Fruit fly (Drosophila melanogaster) whole organism, embryonic: ENCODE measurements around the gene CG10431.

Experiments
- Adf1 ChIP-seq: fragments of 200-800 bp; sonication (Bioruptor generic); IDR thresholded peaks from 2 replicates; pipeline ENCODE4 v1.3.6; 2022; ENCODE audit warnings: missing biosample characterization, missing genetic modification characterization
- B-H2 ChIP-seq: fragments of 200-800 bp; sonication (Bioruptor generic); optimal IDR thresholded peaks from 2 replicates; lab custom pipeline; 2018; ENCODE audit warnings: missing biosample characterization, mild to moderate bottlenecking, missing genetic modification characterization
- Bgb ChIP-seq: fragments of 200-800 bp; sonication (Bioruptor generic); IDR thresholded peaks from 2 replicates; pipeline ENCODE4 v1.3.6; 2022; ENCODE audit warnings: missing biosample characterization, missing genetic modification characterization; ENCODE audit not compliant: partially characterized antibody
- Blimp-1 ChIP-seq: fragments of 200-800 bp; sonication (Bioruptor generic); optimal IDR thresholded peaks from 3 replicates; lab custom pipeline; 2018; ENCODE audit warnings: missing biosample characterization, missing genetic modification characterization, mild to moderate bottlenecking, moderate library complexity, missing genetic modification reagents
- CG11247 ChIP-seq: fragments of 200-800 bp; sonication (Bioruptor generic); IDR thresholded peaks from 2 replicates; pipeline ENCODE4 v1.3.6; 2022; ENCODE audit warnings: missing biosample characterization, missing genetic modification characterization
- CG11456 ChIP-seq: fragments of 200-800 bp; sonication (Bioruptor generic); IDR thresholded peaks from 3 replicates; pipeline ENCODE4 v1.3.6; 2022; ENCODE audit warnings: missing biosample characterization, missing genetic modification characterization
- CG12744 ChIP-seq: fragments of 200-800 bp; sonication (Bioruptor generic); optimal IDR thresholded peaks from 2 replicates; lab custom pipeline; 2016; ENCODE audit warnings: missing biosample characterization, missing genetic modification characterization
- CG12769 ChIP-seq: fragments of 200-800 bp; sonication (Bioruptor generic); optimal IDR thresholded peaks from 2 replicates; lab custom pipeline; 2019; ENCODE audit warnings: missing biosample characterization, mild to moderate bottlenecking, missing genetic modification characterization, moderate library complexity
- CG14860 ChIP-seq: fragments of 200-800 bp; sonication (Bioruptor generic); IDR thresholded peaks from 3 replicates; pipeline ENCODE4 v1.3.6; 2022; ENCODE audit warnings: missing biosample characterization, missing genetic modification characterization; ENCODE audit not compliant: partially characterized antibody
- CG15073 ChIP-seq: fragments of 200-800 bp; sonication (Bioruptor generic); optimal IDR thresholded peaks from 2 replicates; lab custom pipeline; 2016; ENCODE audit warnings: missing biosample characterization, missing genetic modification characterization
- CG1603 ChIP-seq: fragments of 200-800 bp; sonication (Bioruptor generic); optimal IDR thresholded peaks from 2 replicates; lab custom pipeline; 2019; ENCODE audit warnings: missing biosample characterization, mild to moderate bottlenecking, missing genetic modification characterization, moderate library complexity
- CG17328 ChIP-seq: fragments of 200-800 bp; sonication (Bioruptor generic); IDR thresholded peaks from 2 replicates; pipeline ENCODE4 v1.3.6; 2022; ENCODE audit warnings: missing biosample characterization, missing genetic modification characterization
- CG17359 ChIP-seq: fragments of 200-800 bp; sonication (Bioruptor generic); optimal IDR thresholded peaks from 3 replicates; lab custom pipeline; 2018; ENCODE audit warnings: missing biosample characterization, mild to moderate bottlenecking, missing genetic modification characterization, moderate library complexity
- CG17568 ChIP-seq: fragments of 200-800 bp; sonication (Bioruptor generic); optimal IDR thresholded peaks from 2 replicates; lab custom pipeline; 2018; ENCODE audit warnings: missing biosample characterization, mild to moderate bottlenecking, missing genetic modification characterization, moderate library complexity
- CG30431 ChIP-seq: fragments of 200-800 bp; sonication (Bioruptor generic); optimal IDR thresholded peaks from 2 replicates; lab custom pipeline; 2017; ENCODE audit warnings: missing biosample characterization, missing genetic modification characterization
- CG3163 ChIP-seq: fragments of 200-800 bp; sonication (Bioruptor generic); optimal IDR thresholded peaks from 3 replicates; lab custom pipeline; 2016; ENCODE audit warnings: missing biosample characterization, missing genetic modification characterization
- CG32532 ChIP-seq: fragments of 200-800 bp; sonication (Bioruptor generic); IDR thresholded peaks from 2 replicates; pipeline ENCODE4 v1.3.6; 2022; ENCODE audit warnings: missing biosample characterization, missing genetic modification characterization
- CG4282 ChIP-seq: fragments of 200-800 bp; sonication (Bioruptor generic); optimal IDR thresholded peaks from 2 replicates; lab custom pipeline; 2016; ENCODE audit warnings: missing biosample characterization, missing genetic modification characterization
- CG4617 ChIP-seq: fragments of 200-800 bp; sonication (Bioruptor generic); optimal IDR thresholded peaks from 3 replicates; lab custom pipeline; 2016; ENCODE audit warnings: missing biosample characterization, missing genetic modification characterization, borderline replicate concordance
- CG6254 ChIP-seq: fragments of 200-800 bp; sonication (Bioruptor generic); optimal IDR thresholded peaks from 3 replicates; lab custom pipeline; 2017; ENCODE audit warnings: mild to moderate bottlenecking, missing biosample characterization, missing genetic modification reagents, missing genetic modification characterization
- CG6683 ChIP-seq: fragments of 200-800 bp; sonication (Bioruptor generic); optimal IDR thresholded peaks from 2 replicates; lab custom pipeline; 2017; ENCODE audit warnings: missing biosample characterization, mild to moderate bottlenecking, missing genetic modification characterization, missing genetic modification reagents
- CG7556 ChIP-seq: fragments of 200-800 bp; sonication (Bioruptor generic); optimal IDR thresholded peaks from 2 replicates; lab custom pipeline; 2017; ENCODE audit warnings: missing biosample characterization, mild to moderate bottlenecking, missing genetic modification characterization
- CG7963 ChIP-seq: fragments of 200-800 bp; sonication (Bioruptor generic); IDR thresholded peaks from 3 replicates; pipeline ENCODE4 v1.3.6; 2022; ENCODE audit warnings: missing biosample characterization, missing genetic modification characterization; ENCODE audit not compliant: partially characterized antibody
- Dref ChIP-seq: fragments of 200-800 bp; sonication (Bioruptor generic); IDR thresholded peaks from 2 replicates; pipeline ENCODE4 v1.3.6; 2022; ENCODE audit warnings: missing biosample characterization, missing genetic modification characterization
- Ets65A ChIP-seq: fragments of 200-800 bp; sonication (Bioruptor generic); peaks from one replicate; lab custom pipeline; 2016; ENCODE audit warnings: missing biosample characterization, missing genetic modification characterization
- GATAe ChIP-seq: fragments of 200-800 bp; sonication (Bioruptor generic); conservative IDR thresholded peaks from 2 replicates; pipeline ENCODE4 v1.3.6; 2022; ENCODE audit warnings: missing biosample characterization, missing genetic modification characterization
- HLH4C ChIP-seq: fragments of 200-800 bp; sonication (Bioruptor generic); IDR thresholded peaks from 3 replicates; pipeline ENCODE4 v1.3.6; 2022; ENCODE audit warnings: missing biosample characterization, missing genetic modification characterization; ENCODE audit not compliant: partially characterized antibody
- HLH54F ChIP-seq: fragments of 200-800 bp; sonication (Bioruptor generic); optimal IDR thresholded peaks from 3 replicates; lab custom pipeline; 2016; ENCODE audit warnings: missing biosample characterization, missing genetic modification characterization
- NC2β ChIP-seq: fragments of 200-800 bp; sonication (Bioruptor generic); optimal IDR thresholded peaks from 2 replicates; lab custom pipeline; 2016; ENCODE audit warnings: missing biosample characterization, missing genetic modification characterization
- Side ChIP-seq: fragments of 200-800 bp; sonication (Bioruptor generic); optimal IDR thresholded peaks from 2 replicates; lab custom pipeline; 2016; ENCODE audit warnings: missing biosample characterization, missing genetic modification characterization
- TFAM ChIP-seq: fragments of 200-800 bp; sonication (Bioruptor generic); optimal IDR thresholded peaks from 2 replicates; lab custom pipeline; 2017; ENCODE audit warnings: missing biosample characterization, missing genetic modification characterization, inconsistent platforms
- al ChIP-seq: fragments of 200-800 bp; sonication (Bioruptor generic); IDR thresholded peaks from 2 replicates; pipeline ENCODE4 v1.3.6; 2022; ENCODE audit warnings: missing biosample characterization, missing genetic modification characterization
- ara ChIP-seq: fragments of 200-800 bp; sonication (Bioruptor generic); IDR thresholded peaks from 2 replicates; pipeline ENCODE4 v1.3.6; 2022; ENCODE audit warnings: missing biosample characterization, missing genetic modification characterization
- bcd ChIP-seq: fragments of 200-800 bp; sonication (Bioruptor generic); optimal IDR thresholded peaks from 2 replicates; lab custom pipeline; 2017; ENCODE audit warnings: missing biosample characterization, mild to moderate bottlenecking, missing genetic modification characterization
- bsh ChIP-seq, 2 experiments: fragments of 200-800 bp; sonication (Bioruptor generic); optimal IDR thresholded peaks; 2 replicates each; lab custom pipeline; 2017 to 2018; ENCODE audit warnings: mild to moderate bottlenecking in 2 of 2, missing biosample characterization in 2 of 2, missing genetic modification characterization in 2 of 2, moderate library complexity in 1 of 2
- croc ChIP-seq: fragments of 200-800 bp; sonication (Bioruptor generic); conservative IDR thresholded peaks from 3 replicates; pipeline ENCODE4 v1.3.6; 2022; ENCODE audit warnings: missing biosample characterization, missing genetic modification characterization
- ewg ChIP-seq: fragments of 200-800 bp; sonication (Bioruptor generic); optimal IDR thresholded peaks from 3 replicates; lab custom pipeline; 2017; ENCODE audit warnings: mild to moderate bottlenecking, missing biosample characterization, missing genetic modification reagents, missing genetic modification characterization
- gem ChIP-seq: fragments of 200-800 bp; sonication (Bioruptor generic); optimal IDR thresholded peaks from 2 replicates; lab custom pipeline; 2019; ENCODE audit warnings: missing biosample characterization, mild to moderate bottlenecking, missing genetic modification characterization, moderate library complexity
- grau ChIP-seq: fragments of 200-800 bp; optimal IDR thresholded peaks from 3 replicates; lab custom pipeline; 2019; ENCODE audit warnings: missing biosample characterization, mild to moderate bottlenecking, missing genetic modification characterization, moderate library complexity
- gt ChIP-seq: fragments of 200-800 bp; sonication (Bioruptor generic); IDR thresholded peaks from 2 replicates; pipeline ENCODE4 v1.3.6; 2022; ENCODE audit warnings: missing biosample characterization, missing genetic modification characterization
- ken ChIP-seq: fragments of 200-800 bp; sonication (Bioruptor generic); IDR thresholded peaks from 3 replicates; pipeline ENCODE4 v1.3.6; 2022; ENCODE audit warnings: missing biosample characterization, missing genetic modification characterization
- kni ChIP-seq: fragments of 200-800 bp; sonication (Bioruptor generic); optimal IDR thresholded peaks from 3 replicates; lab custom pipeline; 2017; ENCODE audit warnings: mild to moderate bottlenecking, missing biosample characterization, missing genetic modification reagents, missing genetic modification characterization
- pfk ChIP-seq: fragments of 200-800 bp; sonication (Bioruptor generic); optimal IDR thresholded peaks from 2 replicates; lab custom pipeline; 2018; ENCODE audit warnings: missing biosample characterization, mild to moderate bottlenecking, missing genetic modification characterization, moderate library complexity
- pzg ChIP-seq: fragments of 200-800 bp; sonication (Bioruptor generic); optimal IDR thresholded peaks from 3 replicates; lab custom pipeline; 2018; ENCODE audit warnings: missing biosample characterization, mild to moderate bottlenecking, missing genetic modification characterization, moderate library complexity
- rib ChIP-seq: fragments of 200-800 bp; sonication (Bioruptor generic); IDR thresholded peaks from 2 replicates; pipeline ENCODE4 v1.3.6; 2022; ENCODE audit warnings: missing biosample characterization, missing genetic modification characterization
- tap ChIP-seq: fragments of 200-800 bp; optimal IDR thresholded peaks from 3 replicates; lab custom pipeline; 2019; ENCODE audit warnings: missing biosample characterization, mild to moderate bottlenecking, missing genetic modification characterization, moderate library complexity
- trem ChIP-seq: fragments of 200-800 bp; optimal IDR thresholded peaks from 3 replicates; lab custom pipeline; 2019; ENCODE audit warnings: missing biosample characterization, mild to moderate bottlenecking, missing genetic modification characterization, moderate library complexity
- twi ChIP-seq: fragments of 200-800 bp; optimal IDR thresholded peaks from 2 replicates; lab custom pipeline; 2019; ENCODE audit warnings: missing biosample characterization, mild to moderate bottlenecking, missing genetic modification characterization, moderate library complexity
- vnd ChIP-seq: fragments of 200-800 bp; sonication (Bioruptor generic); IDR thresholded peaks from 3 replicates; pipeline ENCODE4 v1.3.6; 2022; ENCODE audit warnings: missing biosample characterization, missing genetic modification characterization; ENCODE audit not compliant: partially characterized antibody

Gene CG10431

DNA sequence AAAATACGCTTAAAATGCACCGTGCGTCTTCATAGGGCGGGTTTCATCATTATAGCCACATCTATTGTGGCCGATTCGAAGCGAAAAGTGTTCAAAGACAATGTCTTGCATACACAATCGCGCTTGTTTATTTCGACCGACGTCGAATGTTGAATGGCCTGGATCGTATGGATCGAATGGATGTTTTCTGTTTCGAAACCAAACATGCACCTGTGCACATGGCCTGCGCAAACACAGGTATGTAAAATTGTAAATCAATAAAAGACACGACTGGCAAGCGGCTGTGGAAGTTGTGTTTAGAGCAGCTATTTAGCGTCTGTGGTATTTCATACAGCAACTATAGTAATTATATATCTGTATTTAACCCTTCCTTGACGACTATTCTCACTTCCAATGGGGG, 7.0 kb downstream of the CG10431 start (continued):
- TF ChIP-seq CG30431 (GFP tag; lab: Kevin White, UChicago) (no peak), Bgb (GFP tag; lab: Robert Waterston, UW) (no peak), rib (GFP tag; lab: Robert Waterston, UW) (no peak), al (no peak), ewg (no peak), CG11456 (GFP tag; lab: Robert Waterston, UW) (no peak), CG12769 (tag; lab: Kevin White, UChicago) (no peak), CG1603 (tag; lab: Kevin White, UChicago) (peak; percentile 8), trem (tag; lab: Kevin White, UChicago) (no peak), bcd (GFP tag; lab: Kevin White, UChicago) (no peak), B-H2 (GFP tag; lab: Kevin White, UChicago) (no peak), vnd (GFP tag; lab: Robert Waterston, UW) (no peak), Side (GFP tag; lab: Kevin White, UChicago) (no peak), kni (GFP tag; lab: Kevin White, UChicago) (peak; percentile 70), CG14860 (no peak), croc (GFP tag; lab: Robert Waterston, UW) (no peak), bsh (GFP tag; optimal IDR thresholded peaks at IDR 0.05; lab: Kevin White, UChicago) (no peak), gt (GFP tag; lab: Robert Waterston, UW) (no peak), CG4282 (no peak), NC2β (GFP tag; lab: Kevin White, UChicago) (no peak), CG12744 (no peak), HLH4C (GFP tag; lab: Robert Waterston, UW) (no peak), tap (tag; lab: Kevin White, UChicago) (peak; percentile 5), Ets65A (no peak), Adf1 (GFP tag; lab: Robert Waterston, UW) (no peak), CG17359 (tag; lab: Kevin White, UChicago) (no peak), CG7963 (no peak), CG17328 (GFP tag; lab: Robert Waterston, UW) (no peak), ara (GFP tag; lab: Robert Waterston, UW) (no peak), CG3163 (GFP tag; lab: Kevin White, UChicago) (no peak), CG7556 (GFP tag; lab: Kevin White, UChicago) (no peak), CG15073 (GFP tag; lab: Kevin White, UChicago) (no peak), pfk (no peak), CG11247 (no peak), Dref (GFP tag; lab: Robert Waterston, UW) (no peak), TFAM (no peak), pzg (GFP tag; lab: Kevin White, UChicago) (no peak), CG17568 (GFP tag; lab: Kevin White, UChicago) (peak; percentile 14), CG4617 (no peak), CG6254 (GFP tag; lab: Kevin White, UChicago) (no peak), GATAe (GFP tag; lab: Robert Waterston, UW) (no peak), CG6683 (GFP tag; lab: Kevin White, UChicago) (no peak), Blimp-1 (peak; percentile 4), CG32532 (GFP tag; lab: Robert Waterston, UW) (no peak), grau (tag; lab: Kevin White, UChicago) (no peak), twi (tag; lab: Kevin White, UChicago) (no peak), gem (tag; lab: Kevin White, UChicago) (no peak), HLH54F (GFP tag; lab: Kevin White, UChicago) (no peak), ken (GFP tag; lab: Robert Waterston, UW) (no peak)
